Worm (Caenorhabditis elegans) whole organism, late embryonic: ENCODE results near the gene C01G12.3.

Experiments used
- ama-1 ChIP-seq: fragments of 150-350 bp; optimal IDR thresholded peaks from 2 replicates; lab custom pipeline; 2014
- hlh-30 ChIP-seq: sonication (generic microtip); optimal IDR thresholded peaks from 2 replicates; lab custom pipeline; 2017; ENCODE audit warnings: antibody characterized with exemption, missing genetic modification characterization, missing compliant biosample characterization; ENCODE audit not compliant: insufficient read depth
- unc-86 ChIP-seq: sonication (generic microtip); optimal IDR thresholded peaks from 2 replicates; lab custom pipeline; 2016; ENCODE audit warnings: missing genetic modification characterization, missing compliant biosample characterization

DNA sequence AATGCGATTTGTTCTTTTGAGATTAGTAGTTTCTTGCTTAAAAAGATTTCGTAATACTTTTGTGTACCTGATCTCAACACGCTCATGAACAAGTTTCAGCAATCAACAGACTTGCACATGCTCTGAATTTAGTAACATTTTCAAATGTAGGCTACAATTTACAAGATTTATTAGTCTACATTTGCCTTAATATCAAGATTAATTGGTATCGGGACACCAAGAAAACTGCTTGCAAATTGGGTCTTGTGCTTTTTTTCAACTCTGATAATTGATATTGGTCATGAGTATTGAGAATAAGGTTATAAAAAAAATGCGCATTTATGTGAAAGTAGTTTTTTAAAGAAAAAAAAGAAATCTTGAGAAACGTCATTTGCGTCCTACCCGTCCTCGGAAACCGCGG is 10.5 kb upstream of the C01G12.3 start:
- TF ChIP-seq hlh-30 (tag; lab: Kevin White, UChicago): no peak
- no peak for TF ChIP-seq ama-1
- TF ChIP-seq unc-86 (tag; lab: Kevin White, UChicago): no peak
